Worm (Caenorhabditis elegans) whole organism, L1 larva: ENCODE data around the gene timm-17B.2.

Source experiments
- ceh-82 ChIP-seq, 3 experiments: fragments of 150-350 bp in 1 of 3; sonication (generic microtip) in 2 of 3; optimal IDR thresholded peaks; 2 replicates each; lab custom pipeline; 2014 to 2017; ENCODE audit warnings: missing biosample characterization in 3 of 3, missing genetic modification characterization in 3 of 3
- dpl-1 ChIP-seq, 3 experiments: fragments of 150-350 bp in 2 of 3; sonication (generic microtip) in 1 of 3; optimal IDR thresholded peaks; 2 replicates each; lab custom pipeline; 2014 to 2017; ENCODE audit warnings: missing biosample characterization in 3 of 3, missing genetic modification characterization in 3 of 3, missing genetic modification reagents in 3 of 3
- lin-15B ChIP-seq: fragments of 150-350 bp; sonication (generic microtip); optimal IDR thresholded peaks from 3 replicates; lab custom pipeline; 2014; ENCODE audit warnings: missing biosample characterization, missing genetic modification characterization
- nhr-11 ChIP-seq: fragments of 150-350 bp; optimal IDR thresholded peaks from 2 replicates; lab custom pipeline; 2014; ENCODE audit warnings: missing biosample characterization, missing genetic modification characterization
- nhr-12 ChIP-seq: sonication (generic microtip); optimal IDR thresholded peaks from 2 replicates; lab custom pipeline; 2017; ENCODE audit warnings: missing biosample characterization, missing genetic modification characterization
- nhr-85 ChIP-seq: sonication (generic microtip); peaks from one replicate; lab custom pipeline; 2016; ENCODE audit warnings: missing genetic modification characterization, inconsistent platforms, missing compliant biosample characterization
- snu-23 ChIP-seq: sonication (generic microtip); optimal IDR thresholded peaks from 2 replicates; lab custom pipeline; 2016; ENCODE audit warnings: missing genetic modification characterization, missing compliant biosample characterization
- sup-37 ChIP-seq: fragments of 200-800 bp; sonication (Bioruptor generic); optimal IDR thresholded peaks from 2 replicates; lab custom pipeline; 2018; ENCODE audit warnings: mild to moderate bottlenecking, missing genetic modification characterization, missing compliant biosample characterization
- ztf-4 ChIP-seq: fragments of 150-350 bp; optimal IDR thresholded peaks from 2 replicates; lab custom pipeline; 2014; ENCODE audit warnings: missing biosample characterization, missing genetic modification characterization

- no peak for TF ChIP-seq nhr-85 (tag; lab: Kevin White, UChicago)
- TF ChIP-seq ztf-4 (tag; lab: Kevin White, UChicago), result no peak
- no peak for TF ChIP-seq nhr-12 (tag; lab: Kevin White, UChicago)
- no peak for TF ChIP-seq ceh-82 (tag; optimal IDR thresholded peaks at IDR 0.05; lab: Kevin White, UChicago)
- no peak for TF ChIP-seq dpl-1 (GFP tag; optimal IDR thresholded peaks at IDR 0.05; lab: Kevin White, UChicago)
- no peak for TF ChIP-seq lin-15B (tag; lab: Kevin White, UChicago)
- TF ChIP-seq sup-37 (GFP tag; lab: Kevin White, UChicago), result no peak
- TF ChIP-seq nhr-11 (tag; lab: Kevin White, UChicago), result no peak
- TF ChIP-seq snu-23, result no peak
Measured at ce11 chrIV:8384737-8385136, 11.7 kb upstream of the timm-17B.2 start.
